Worm (Caenorhabditis elegans): Measurements from ENCODE around the gene cpx-2.
A peak's percentile ranks its signal among the peaks of the same experiment; 100 is the strongest.

cpx-2 gene

ce11 chrX:13113457-13113856 lies 42.4 kb upstream of the cpx-2 start, which contains the start of gene F17H10.2 (continued):
- TF ChIP-seq nhr-85 (tag) (peak; percentile 98), aly-2 (tag; optimal IDR thresholded peaks at IDR 0.05) (no peak), sup-37 (GFP tag; optimal IDR thresholded peaks at IDR 0.05) (no peak), egl-27 (tag; optimal IDR thresholded peaks at IDR 0.05) (no peak), tbx-2 (tag; optimal IDR thresholded peaks at IDR 0.05) (peak; percentile 55), alr-1 (tag; optimal IDR thresholded peaks at IDR 0.05; ENCODE audit: borderline replicate concordance) (no peak), unc-62 (GFP tag; optimal IDR thresholded peaks at IDR 0.05) (no peak), mab-9 (GFP tag; IDR thresholded peaks at IDR 0.05) (no peak), egl-13 (tag; optimal IDR thresholded peaks at IDR 0.05) (no peak), rnt-1 (tag; optimal IDR thresholded peaks at IDR 0.05) (no peak), snu-23 (GFP tag; optimal IDR thresholded peaks at IDR 0.05) (peak; percentile 73), ces-1 (GFP tag; optimal IDR thresholded peaks at IDR 0.05) (no peak), efl-3 (GFP tag; optimal IDR thresholded peaks at IDR 0.05) (no peak), hpl-2 (GFP tag; optimal IDR thresholded peaks at IDR 0.05) (no peak), nhr-11 (tag; optimal IDR thresholded peaks at IDR 0.05) (no peak), ama-1 (optimal IDR thresholded peaks at IDR 0.05) (no peak), nhr-237 (tag; optimal IDR thresholded peaks at IDR 0.05) (no peak), lsy-2 (tag; optimal IDR thresholded peaks at IDR 0.05) (peak; percentile 19 to 44), ceh-88 (GFP tag; IDR thresholded peaks at IDR 0.05) (no peak), ets-5 (GFP tag; IDR thresholded peaks at IDR 0.05) (no peak), nhr-71 (tag; optimal IDR thresholded peaks at IDR 0.05) (peak; percentile 83), nhr-20 (tag; optimal IDR thresholded peaks at IDR 0.05) (peak; percentile 85), zag-1 (tag; optimal IDR thresholded peaks at IDR 0.05) (no peak), hlh-4 (tag; optimal IDR thresholded peaks at IDR 0.05) (no peak), fos-1 (tag; optimal IDR thresholded peaks at IDR 0.05) (no peak), dpl-1 (GFP tag; optimal IDR thresholded peaks at IDR 0.05) (peak in 2 of 3 experiments; percentile 9 to 18), aha-1 (tag; optimal IDR thresholded peaks at IDR 0.05) (no peak)

- TF ChIP-seq mdl-1 (tag; optimal IDR thresholded peaks at IDR 0.05) (no peak), elt-3 (tag; optimal IDR thresholded peaks at IDR 0.05) (peak in 3 of 6 experiments; percentile 17 to 91 (median 76)), lsy-2 (tag; optimal IDR thresholded peaks at IDR 0.05) (no peak)
These were observed 41.6 kb upstream of the cpx-2 start for ce11 chrX:13112664-13113063.

- no peak for TF ChIP-seq efl-1 (optimal IDR thresholded peaks at IDR 0.05)
- peak in 1 of 2 experiments; percentile 87 for TF ChIP-seq efl-1 (GFP tag; optimal IDR thresholded peaks at IDR 0.05 in 1 of 2)
- TF ChIP-seq nhr-85 (tag) = peak; percentile 44
- TF ChIP-seq nhr-19 (GFP tag; conservative IDR thresholded peaks at IDR 0.05) = no peak
These were observed 39.0 kb upstream of the cpx-2 start for ce11 chrX:13110004-13110403.

- TF ChIP-seq ama-1 (optimal IDR thresholded peaks at IDR 0.05) (peak; percentile 12), rnt-1 (tag; optimal IDR thresholded peaks at IDR 0.05) (no peak), nhr-28 (tag; optimal IDR thresholded peaks at IDR 0.05) (no peak), nhr-237 (tag; optimal IDR thresholded peaks at IDR 0.05) (no peak), nhr-20 (tag; optimal IDR thresholded peaks at IDR 0.05) (peak; percentile 6), pax-3 (tag; optimal IDR thresholded peaks at IDR 0.05) (no peak), unc-86 (tag; optimal IDR thresholded peaks at IDR 0.05) (no peak), alr-1 (tag; optimal IDR thresholded peaks at IDR 0.05; ENCODE audit: borderline replicate concordance) (no peak), isw-1 (GFP tag; IDR thresholded peaks at IDR 0.05) (no peak), mdl-1 (tag; optimal IDR thresholded peaks at IDR 0.05) (no peak), ces-1 (GFP tag; optimal IDR thresholded peaks at IDR 0.05) (no peak), nhr-90 (tag; optimal IDR thresholded peaks at IDR 0.05; ENCODE audit: poor library complexity) (peak; percentile 3), nhr-85 (tag) (peak; percentile 48), unc-62 (GFP tag; optimal IDR thresholded peaks at IDR 0.05) (no peak), sup-37 (GFP tag; optimal IDR thresholded peaks at IDR 0.05) (no peak), tbx-2 (tag; optimal IDR thresholded peaks at IDR 0.05) (no peak), nhr-71 (tag; optimal IDR thresholded peaks at IDR 0.05) (peak; percentile 30), elt-2 (tag; optimal IDR thresholded peaks at IDR 0.05) (peak; percentile 12), efl-1 (optimal IDR thresholded peaks at IDR 0.05) (no peak), efl-1 (GFP tag; optimal IDR thresholded peaks at IDR 0.05 in 1 of 2) (no peak)
These were observed 37.6 kb upstream of the cpx-2 start for ce11 chrX:13108664-13109063.

Measured in whole organism, L1 larva.